Fruit fly (Drosophila melanogaster) whole organism, embryonic: ENCODE data around the gene Sar1.

ENCODE experiments used
- CG10366 ChIP-seq: fragments of 200-800 bp; sonication (Bioruptor generic); IDR thresholded peaks from 2 replicates; pipeline ENCODE4 v1.3.6; 2022; ENCODE audit warnings: missing biosample characterization, missing genetic modification characterization
- CG11695 ChIP-seq: fragments of 200-800 bp; sonication (Bioruptor generic); IDR thresholded peaks from 3 replicates; pipeline ENCODE4 v1.3.6; 2022; ENCODE audit warnings: missing biosample characterization, missing genetic modification characterization
- CG13287 ChIP-seq: fragments of 200-800 bp; sonication (Bioruptor generic); IDR thresholded peaks from 2 replicates; pipeline ENCODE4 v1.3.6; 2022; ENCODE audit warnings: missing biosample characterization, missing genetic modification characterization; ENCODE audit not compliant: partially characterized antibody
- CG14667 ChIP-seq: fragments of 200-800 bp; sonication (Bioruptor generic); IDR thresholded peaks from 2 replicates; pipeline ENCODE4 v1.3.6; 2022; ENCODE audit warnings: missing biosample characterization, missing genetic modification characterization
- CG16813 ChIP-seq: fragments of 200-800 bp; sonication (Bioruptor generic); IDR thresholded peaks from 3 replicates; pipeline ENCODE4 v1.3.6; 2022; ENCODE audit warnings: missing biosample characterization, missing genetic modification characterization; ENCODE audit not compliant: partially characterized antibody
- CG17186 ChIP-seq: fragments of 200-800 bp; sonication (Bioruptor generic); optimal IDR thresholded peaks from 3 replicates; lab custom pipeline; 2017; ENCODE audit warnings: missing biosample characterization, missing genetic modification reagents, missing genetic modification characterization
- CG17328 ChIP-seq: fragments of 200-800 bp; sonication (Bioruptor generic); IDR thresholded peaks from 2 replicates; pipeline ENCODE4 v1.3.6; 2022; ENCODE audit warnings: missing biosample characterization, missing genetic modification characterization
- CG18476 ChIP-seq: fragments of 200-800 bp; sonication (Bioruptor generic); optimal IDR thresholded peaks from 2 replicates; lab custom pipeline; 2016; ENCODE audit warnings: missing biosample characterization, mild to moderate bottlenecking, missing genetic modification characterization
- CG31224 ChIP-seq: fragments of 200-800 bp; sonication (Bioruptor generic); IDR thresholded peaks from 2 replicates; pipeline ENCODE4 v1.3.6; 2022; ENCODE audit warnings: missing biosample characterization, missing genetic modification characterization
- CG3281 ChIP-seq: fragments of 200-800 bp; sonication (Bioruptor generic); optimal IDR thresholded peaks from 3 replicates; lab custom pipeline; 2017; ENCODE audit warnings: missing biosample characterization, mild to moderate bottlenecking, missing genetic modification characterization
- CG4617 ChIP-seq: fragments of 200-800 bp; sonication (Bioruptor generic); optimal IDR thresholded peaks from 3 replicates; lab custom pipeline; 2016; ENCODE audit warnings: missing biosample characterization, missing genetic modification characterization, borderline replicate concordance
- CG4854 ChIP-seq: fragments of 200-800 bp; sonication (Bioruptor generic); optimal IDR thresholded peaks from 2 replicates; lab custom pipeline; 2016; ENCODE audit warnings: missing biosample characterization, missing genetic modification characterization, inconsistent platforms
- D ChIP-seq, 2 experiments: fragments of 200-800 bp in 1 of 2; fragments of >200 bp in 1 of 2; sonication (Bioruptor generic) in 1 of 2; optimal IDR thresholded peaks; 2 replicates in 1 of 2; 3 replicates in 1 of 2; lab custom pipeline; 2017; ENCODE audit warnings: mild to moderate bottlenecking in 1 of 2, missing biosample characterization in 1 of 2, missing genetic modification characterization in 1 of 2, missing genetic modification reagents in 1 of 2
- D19A ChIP-seq: fragments of 200-800 bp; optimal IDR thresholded peaks from 3 replicates; lab custom pipeline; 2019; ENCODE audit warnings: missing biosample characterization, mild to moderate bottlenecking, missing genetic modification characterization, moderate library complexity
- Ets65A ChIP-seq: fragments of 200-800 bp; sonication (Bioruptor generic); peaks from one replicate; lab custom pipeline; 2016; ENCODE audit warnings: missing biosample characterization, missing genetic modification characterization
- GATAe ChIP-seq: fragments of 200-800 bp; sonication (Bioruptor generic); conservative IDR thresholded peaks from 2 replicates; pipeline ENCODE4 v1.3.6; 2022; ENCODE audit warnings: missing biosample characterization, missing genetic modification characterization
- HLH54F ChIP-seq: fragments of 200-800 bp; sonication (Bioruptor generic); optimal IDR thresholded peaks from 3 replicates; lab custom pipeline; 2016; ENCODE audit warnings: missing biosample characterization, missing genetic modification characterization
- Hmr ChIP-seq: fragments of 200-800 bp; sonication (Bioruptor generic); optimal IDR thresholded peaks from 3 replicates; lab custom pipeline; 2017; ENCODE audit warnings: mild to moderate bottlenecking, missing biosample characterization, missing genetic modification reagents, missing genetic modification characterization
- Hr3 ChIP-seq: fragments of 200-800 bp; sonication (Bioruptor generic); optimal IDR thresholded peaks from 3 replicates; lab custom pipeline; 2016; ENCODE audit warnings: missing biosample characterization, missing genetic modification characterization
- MESR4 ChIP-seq: fragments of 200-800 bp; sonication (Bioruptor generic); optimal IDR thresholded peaks from 2 replicates; lab custom pipeline; 2018; ENCODE audit warnings: missing biosample characterization, mild to moderate bottlenecking, missing genetic modification characterization, moderate library complexity
- NK7.1 ChIP-seq: fragments of 200-800 bp; sonication (Bioruptor generic); optimal IDR thresholded peaks from 3 replicates; lab custom pipeline; 2016; ENCODE audit warnings: missing biosample characterization, missing genetic modification characterization
- Neu2 ChIP-seq: fragments of 200-800 bp; sonication (Bioruptor generic); optimal IDR thresholded peaks from 3 replicates; lab custom pipeline; 2016; ENCODE audit warnings: missing biosample characterization, missing genetic modification characterization, borderline replicate concordance
- Nf-YA ChIP-seq: fragments of 200-800 bp; sonication (Bioruptor generic); IDR thresholded peaks from 2 replicates; pipeline ENCODE4 v1.3.6; 2022; ENCODE audit warnings: missing biosample characterization, missing genetic modification characterization
- Sox100B ChIP-seq: fragments of 200-800 bp; sonication (Bioruptor generic); optimal IDR thresholded peaks from 3 replicates; lab custom pipeline; 2018; ENCODE audit warnings: missing biosample characterization, mild to moderate bottlenecking, missing genetic modification characterization
- Sox102F ChIP-seq: fragments of 200-800 bp; sonication (Bioruptor generic); optimal IDR thresholded peaks from 2 replicates; lab custom pipeline; 2018; ENCODE audit warnings: missing biosample characterization, mild to moderate bottlenecking, missing genetic modification characterization, moderate library complexity
- Spps ChIP-seq: fragments of 200-800 bp; sonication (Bioruptor generic); optimal IDR thresholded peaks from 2 replicates; lab custom pipeline; 2018; ENCODE audit warnings: missing biosample characterization, mild to moderate bottlenecking, missing genetic modification characterization
- Sry-β ChIP-seq: fragments of 200-800 bp; sonication (Bioruptor generic); optimal IDR thresholded peaks from 2 replicates; lab custom pipeline; 2018; ENCODE audit warnings: missing biosample characterization, mild to moderate bottlenecking, missing genetic modification characterization, moderate library complexity
- Taf1 ChIP-seq: fragments of 200-800 bp; sonication (Bioruptor generic); IDR thresholded peaks from 2 replicates; pipeline ENCODE4 v1.3.6; 2022; ENCODE audit warnings: missing biosample characterization, missing genetic modification characterization
- ab ChIP-seq: fragments of 200-800 bp; sonication (Bioruptor generic); optimal IDR thresholded peaks from 2 replicates; lab custom pipeline; 2016; ENCODE audit warnings: missing biosample characterization, missing genetic modification characterization
- br ChIP-seq: fragments of >200 bp; optimal IDR thresholded peaks from 2 replicates; lab custom pipeline; 2017
- cas ChIP-seq: fragments of 200-800 bp; sonication (Bioruptor generic); IDR thresholded peaks from 2 replicates; pipeline ENCODE4 v1.3.6; 2022; ENCODE audit warnings: missing biosample characterization, missing genetic modification characterization
- cg ChIP-seq: fragments of 200-800 bp; sonication (Bioruptor generic); optimal IDR thresholded peaks from 3 replicates; lab custom pipeline; 2019; ENCODE audit warnings: missing biosample characterization, mild to moderate bottlenecking, missing genetic modification characterization, moderate library complexity
- dm ChIP-seq: fragments of 200-800 bp; sonication (Bioruptor generic); optimal IDR thresholded peaks from 3 replicates; lab custom pipeline; 2016; ENCODE audit warnings: missing biosample characterization, missing genetic modification characterization
- dmrt11E ChIP-seq: fragments of 200-800 bp; sonication (Bioruptor generic); optimal IDR thresholded peaks from 3 replicates; lab custom pipeline; 2018; ENCODE audit warnings: missing biosample characterization, mild to moderate bottlenecking, missing genetic modification characterization, moderate library complexity
- dpn ChIP-seq, 2 experiments: fragments of 200-800 bp; sonication (Bioruptor generic); optimal IDR thresholded peaks; 3 replicates each; lab custom pipeline; 2016; ENCODE audit warnings: missing biosample characterization in 2 of 2, missing genetic modification characterization in 2 of 2
- dysf ChIP-seq: fragments of 200-800 bp; sonication (Bioruptor generic); IDR thresholded peaks from 3 replicates; pipeline ENCODE4 v1.3.6; 2022; ENCODE audit warnings: missing biosample characterization, missing genetic modification characterization
- her ChIP-seq: fragments of 200-800 bp; sonication (Bioruptor generic); optimal IDR thresholded peaks from 2 replicates; lab custom pipeline; 2016; ENCODE audit warnings: missing biosample characterization, missing genetic modification characterization
- hkb ChIP-seq, 2 experiments: fragments of 200-800 bp in 1 of 2; fragments of >200 bp in 1 of 2; sonication (Bioruptor generic) in 1 of 2; IDR thresholded peaks in 1 of 2; optimal IDR thresholded peaks in 1 of 2; 2 replicates each; pipeline versions ENCODE4 v1.3.6 to Lab custom; 2017 to 2022; ENCODE audit warnings: missing biosample characterization in 1 of 2, missing genetic modification characterization in 1 of 2
- pfk ChIP-seq: fragments of 200-800 bp; sonication (Bioruptor generic); optimal IDR thresholded peaks from 2 replicates; lab custom pipeline; 2018; ENCODE audit warnings: missing biosample characterization, mild to moderate bottlenecking, missing genetic modification characterization, moderate library complexity
- phol ChIP-seq: fragments of 200-800 bp; sonication (Bioruptor generic); optimal IDR thresholded peaks from 3 replicates; lab custom pipeline; 2018; ENCODE audit warnings: missing biosample characterization, mild to moderate bottlenecking, missing genetic modification characterization, moderate library complexity
- pros ChIP-seq: fragments of 200-800 bp; sonication (Bioruptor generic); optimal IDR thresholded peaks from 3 replicates; lab custom pipeline; 2019; ENCODE audit warnings: missing biosample characterization, mild to moderate bottlenecking, missing genetic modification characterization, moderate library complexity
- repo ChIP-seq: fragments of 200-800 bp; sonication (Bioruptor generic); optimal IDR thresholded peaks from 2 replicates; lab custom pipeline; 2016; ENCODE audit warnings: missing biosample characterization, missing genetic modification characterization
- slp2 ChIP-seq: fragments of 200-800 bp; sonication (Bioruptor generic); optimal IDR thresholded peaks from 2 replicates; lab custom pipeline; 2016; ENCODE audit warnings: missing biosample characterization, missing genetic modification characterization
- stwl ChIP-seq: fragments of 200-800 bp; sonication (Bioruptor generic); optimal IDR thresholded peaks from 3 replicates; lab custom pipeline; 2018; ENCODE audit warnings: missing biosample characterization, mild to moderate bottlenecking, missing genetic modification characterization, moderate library complexity
- tgo ChIP-seq: fragments of 200-800 bp; sonication (Bioruptor generic); IDR thresholded peaks from 3 replicates; pipeline ENCODE4 v1.3.6; 2022; ENCODE audit warnings: missing biosample characterization, missing genetic modification characterization
- toy ChIP-seq: fragments of 200-800 bp; sonication (Bioruptor generic); IDR thresholded peaks from 2 replicates; pipeline ENCODE4 v1.3.6; 2022; ENCODE audit warnings: missing biosample characterization, missing genetic modification characterization
- trh ChIP-seq: fragments of 200-800 bp; sonication (Bioruptor generic); optimal IDR thresholded peaks from 2 replicates; lab custom pipeline; 2016; ENCODE audit warnings: missing biosample characterization, missing genetic modification characterization
- tx ChIP-seq: fragments of 200-800 bp; sonication (Bioruptor generic); optimal IDR thresholded peaks from 2 replicates; lab custom pipeline; 2016; ENCODE audit warnings: missing biosample characterization, missing genetic modification characterization
- wek ChIP-seq: fragments of 200-800 bp; sonication (Bioruptor generic); optimal IDR thresholded peaks from 3 replicates; lab custom pipeline; 2018; ENCODE audit warnings: missing biosample characterization, mild to moderate bottlenecking, missing genetic modification characterization, moderate library complexity

The Sar1 gene

dm6 chr3R:22362218-22362907, 5.9 kb downstream of the Sar1 start, which contains the start of the genes JMJD6, CG7071 and Muted (continued):
- TF ChIP-seq dmrt11E (tag; lab: Kevin White, UChicago): peak; percentile 86
- TF ChIP-seq CG18476 (GFP tag; lab: Kevin White, UChicago): peak; percentile 89
- TF ChIP-seq CG11695 (GFP tag; lab: Robert Waterston, UW): peak; percentile 87
- peak; percentile 79 for TF ChIP-seq Spps (tag; lab: Kevin White, UChicago)
- peak; percentile 91 for TF ChIP-seq Sox102F (GFP tag; lab: Kevin White, UChicago)
- TF ChIP-seq pfk (GFP tag; lab: Kevin White, UChicago): peak; percentile 97
- TF ChIP-seq Nf-YA (GFP tag; lab: Robert Waterston, UW): peak; percentile 53; the same call in 1 of the 2 replicates
- no peak for TF ChIP-seq wek
- peak; percentile 84 for TF ChIP-seq dm (GFP tag; lab: Kevin White, UChicago)
- peak; percentile 93 for TF ChIP-seq phol (tag; lab: Kevin White, UChicago)
- TF ChIP-seq Sry-β: peak; percentile 56
- peak; percentile 82 for TF ChIP-seq slp2 (GFP tag; lab: Kevin White, UChicago)
- TF ChIP-seq stwl (tag; lab: Kevin White, UChicago): peak; percentile 87
- TF ChIP-seq dysf: peak; percentile 90
- peak; percentile 80 for TF ChIP-seq CG4617 (GFP tag; lab: Kevin White, UChicago)
- peak; percentile 23 for TF ChIP-seq D (optimal IDR thresholded peaks at IDR 0.05; lab: Kevin White, UChicago)
- peak; percentile 70 for TF ChIP-seq D (GFP tag; optimal IDR thresholded peaks at IDR 0.05; lab: Kevin White, UChicago)
- TF ChIP-seq cg (GFP tag; lab: Kevin White, UChicago): no peak
- peak; percentile 76 for TF ChIP-seq Taf1
- TF ChIP-seq NK7.1 (GFP tag; lab: Kevin White, UChicago): no peak
- TF ChIP-seq tx (GFP tag; lab: Kevin White, UChicago): peak; percentile 91
- TF ChIP-seq toy (GFP tag; lab: Robert Waterston, UW): peak; percentile 42; the same call in 1 of the 2 replicates
- peak; percentile 76 for TF ChIP-seq MESR4 (GFP tag; lab: Kevin White, UChicago)
- peak; percentile 88 for TF ChIP-seq CG17328 (GFP tag; lab: Robert Waterston, UW)
- no peak for TF ChIP-seq Neu2 (GFP tag; lab: Kevin White, UChicago)
- peak; percentile 89 for TF ChIP-seq CG14667 (GFP tag; lab: Robert Waterston, UW)
- TF ChIP-seq hkb (optimal IDR thresholded peaks at IDR 0.05; lab: Kevin White, UChicago): peak; percentile 58
- peak; percentile 90 for TF ChIP-seq hkb (GFP tag; IDR thresholded peaks at IDR 0.05; lab: Robert Waterston, UW)
- TF ChIP-seq Hr3 (GFP tag; lab: Kevin White, UChicago): peak; percentile 92
- TF ChIP-seq CG4854 (GFP tag; lab: Kevin White, UChicago): peak; percentile 92
- TF ChIP-seq CG13287: peak; percentile 94
- peak; percentile 87 for TF ChIP-seq cas (GFP tag; lab: Robert Waterston, UW)
- TF ChIP-seq CG10366: peak; percentile 91
- peak; percentile 54 for TF ChIP-seq trh (GFP tag; lab: Kevin White, UChicago)
- peak; percentile 95 for TF ChIP-seq HLH54F (GFP tag; lab: Kevin White, UChicago)
- peak; percentile 74 for TF ChIP-seq CG16813 (GFP tag; lab: Robert Waterston, UW)
- TF ChIP-seq pros: peak; percentile 25
- peak; percentile 70 for TF ChIP-seq repo (GFP tag; lab: Kevin White, UChicago)
- peak; percentile 98 for TF ChIP-seq Ets65A
- peak; percentile 80 for TF ChIP-seq CG31224 (GFP tag; lab: Robert Waterston, UW)
- TF ChIP-seq Hmr: peak; percentile 93
- peak; percentile 87 for TF ChIP-seq tgo (GFP tag; lab: Robert Waterston, UW)
- peak; percentile 30 for TF ChIP-seq her (GFP tag; lab: Kevin White, UChicago)
- peak; percentile 88 to 94 for TF ChIP-seq dpn (GFP tag; optimal IDR thresholded peaks at IDR 0.05; lab: Kevin White, UChicago)
- peak; percentile 60 for TF ChIP-seq CG17186
- TF ChIP-seq Sox100B (GFP tag; lab: Kevin White, UChicago): peak; percentile 83
- peak; percentile 85 for TF ChIP-seq GATAe (GFP tag; lab: Robert Waterston, UW)
- TF ChIP-seq D19A (tag; lab: Kevin White, UChicago): peak; percentile 70
- TF ChIP-seq ab: peak; percentile 70
- peak; percentile 92 for TF ChIP-seq CG3281 (GFP tag; lab: Kevin White, UChicago)
- no peak for TF ChIP-seq br (lab: Kevin White, UChicago)
